Worm (Caenorhabditis elegans) whole organism, early embryonic: ENCODE measurements around the gene srh-23.

Source experiments
- B0310.2 ChIP-seq: sonication (generic microtip); optimal IDR thresholded peaks from 2 replicates; lab custom pipeline; 2016; ENCODE audit warnings: mild to moderate bottlenecking, missing genetic modification characterization, missing compliant biosample characterization
- aly-1 ChIP-seq: sonication (generic microtip); optimal IDR thresholded peaks from 2 replicates; lab custom pipeline; 2016; ENCODE audit warnings: missing genetic modification characterization, missing compliant biosample characterization
- ama-1 ChIP-seq: fragments of 150-350 bp; optimal IDR thresholded peaks from 2 replicates; lab custom pipeline; 2014
- ets-7 ChIP-seq: sonication (generic microtip); optimal IDR thresholded peaks from 2 replicates; lab custom pipeline; 2016; ENCODE audit warnings: missing genotype, missing genetic modification characterization, missing compliant biosample characterization
- tbx-37 ChIP-seq: fragments of 200-800 bp; sonication (Bioruptor generic); conservative IDR thresholded peaks from 2 replicates; pipeline ENCODE4 v1.3.6; 2022; ENCODE audit warnings: missing genetic modification reagents, missing genetic modification characterization, missing compliant biosample characterization
- tra-4 ChIP-seq: sonication (generic microtip); optimal IDR thresholded peaks from 2 replicates; lab custom pipeline; 2017; ENCODE audit warnings: missing genetic modification characterization, missing compliant biosample characterization

- no peak for TF ChIP-seq ama-1 (lab: Kevin White, UChicago)
- no peak for TF ChIP-seq aly-1 (tag; lab: Kevin White, UChicago)
- TF ChIP-seq tbx-37 (GFP tag; lab: Robert Waterston, UW) = no peak
- TF ChIP-seq ets-7 (tag; lab: Kevin White, UChicago) = no peak
- TF ChIP-seq tra-4 = no peak
- no peak for TF ChIP-seq B0310.2 (tag; lab: Kevin White, UChicago)
These were observed 5.5 kb downstream of the srh-23 start, which contains the start of gene srh-21 for ce11 chrV:4926371-4926770.
